Worm (Caenorhabditis elegans) whole organism, L2 larva: ENCODE data around the gene mbk-2.

Experiments
- lsy-2 ChIP-seq, 2 experiments: fragments of 150-350 bp in 1 of 2; sonication (generic microtip) in 1 of 2; optimal IDR thresholded peaks; 2 replicates each; lab custom pipeline; 2014 to 2017; ENCODE audit warnings: missing biosample characterization in 2 of 2, missing genetic modification characterization in 2 of 2
- sma-3 ChIP-seq: sonication (generic microtip); optimal IDR thresholded peaks from 2 replicates; lab custom pipeline; 2016; ENCODE audit warnings: missing genetic modification reagents, missing genetic modification characterization, missing compliant biosample characterization

ce11 chrIV:12973336-12973735 lies 35.6 kb upstream of the mbk-2 start, which contains the start of gene F55G11.4:
- TF ChIP-seq sma-3 (GFP tag; lab: Kevin White, UChicago) = no peak
- TF ChIP-seq lsy-2 (tag; optimal IDR thresholded peaks at IDR 0.05; lab: Kevin White, UChicago) = no peak
